Fruit fly (Drosophila melanogaster) whole organism, prepupa: ENCODE results near the gene CG13901.

Experiments
- Blimp-1 ChIP-seq: fragments of 200-800 bp; sonication (Bioruptor generic); optimal IDR thresholded peaks from 3 replicates; lab custom pipeline; 2017; ENCODE audit warnings: missing biosample characterization, missing genetic modification characterization, mild to moderate bottlenecking, moderate library complexity, missing genetic modification reagents
- CG10631 ChIP-seq: fragments of 200-800 bp; sonication (Bioruptor generic); optimal IDR thresholded peaks from 2 replicates; lab custom pipeline; 2016; ENCODE audit warnings: missing biosample characterization, missing genetic modification characterization
- CG10669 ChIP-seq: fragments of 200-800 bp; sonication (Bioruptor generic); optimal IDR thresholded peaks from 3 replicates; lab custom pipeline; 2018; ENCODE audit warnings: missing biosample characterization, mild to moderate bottlenecking, missing genetic modification characterization, moderate library complexity
- CG11294 ChIP-seq: fragments of 200-800 bp; sonication (Bioruptor generic); IDR thresholded peaks from 2 replicates; pipeline ENCODE4 v1.3.6; 2022; ENCODE audit warnings: missing biosample characterization, missing genetic modification characterization
- CG11762 ChIP-seq: fragments of 200-800 bp; sonication (Bioruptor generic); optimal IDR thresholded peaks from 3 replicates; lab custom pipeline; 2016; ENCODE audit warnings: missing biosample characterization, missing genetic modification characterization; ENCODE audit not compliant: insufficient read depth
- CG11902 ChIP-seq: fragments of 200-800 bp; sonication (Bioruptor generic); optimal IDR thresholded peaks from 3 replicates; lab custom pipeline; 2016; ENCODE audit warnings: missing biosample characterization, missing genetic modification characterization
- CG15336 ChIP-seq: fragments of 200-800 bp; sonication (Bioruptor generic); IDR thresholded peaks from 2 replicates; pipeline ENCODE4 v1.3.6; 2022; ENCODE audit warnings: missing biosample characterization, missing genetic modification characterization
- CG1621 ChIP-seq: fragments of 200-800 bp; sonication (Bioruptor generic); optimal IDR thresholded peaks from 3 replicates; lab custom pipeline; 2018; ENCODE audit warnings: missing biosample characterization, mild to moderate bottlenecking, missing genetic modification characterization
- CG31627 ChIP-seq: fragments of 200-800 bp; sonication (Bioruptor generic); optimal IDR thresholded peaks from 3 replicates; lab custom pipeline; 2016; ENCODE audit warnings: missing biosample characterization, missing genetic modification characterization
- CG34406 ChIP-seq: fragments of 200-800 bp; sonication (Bioruptor generic); optimal IDR thresholded peaks from 3 replicates; lab custom pipeline; 2016; ENCODE audit warnings: missing biosample characterization, missing genetic modification characterization
- CG3919 ChIP-seq: fragments of 200-800 bp; sonication (Bioruptor generic); optimal IDR thresholded peaks from 3 replicates; lab custom pipeline; 2016; ENCODE audit warnings: missing biosample characterization, missing genetic modification characterization
- CG4318 ChIP-seq: fragments of 200-800 bp; sonication (Bioruptor generic); optimal IDR thresholded peaks from 3 replicates; lab custom pipeline; 2017; ENCODE audit warnings: missing biosample characterization, mild to moderate bottlenecking, missing genetic modification characterization
- CG6163 ChIP-seq: fragments of 200-800 bp; sonication (Bioruptor generic); IDR thresholded peaks from 3 replicates; pipeline ENCODE4 v1.3.6; 2022; ENCODE audit warnings: missing biosample characterization, missing genetic modification characterization
- CG6276 ChIP-seq: fragments of 200-800 bp; sonication (Bioruptor generic); optimal IDR thresholded peaks from 2 replicates; lab custom pipeline; 2017; ENCODE audit warnings: missing biosample characterization, mild to moderate bottlenecking, missing genetic modification characterization
- CG6792 ChIP-seq: fragments of 200-800 bp; sonication (Bioruptor generic); optimal IDR thresholded peaks from 3 replicates; lab custom pipeline; 2016; ENCODE audit warnings: missing biosample characterization, missing genetic modification characterization
- CG6808 ChIP-seq: fragments of 200-800 bp; sonication (Bioruptor generic); optimal IDR thresholded peaks from 3 replicates; lab custom pipeline; 2017; ENCODE audit warnings: missing biosample characterization, missing genetic modification characterization, mild to moderate bottlenecking, moderate library complexity, missing genetic modification reagents
- CG6854 ChIP-seq: fragments of 200-800 bp; sonication (Bioruptor generic); optimal IDR thresholded peaks from 2 replicates; lab custom pipeline; 2017; ENCODE audit warnings: missing biosample characterization, mild to moderate bottlenecking, missing genetic modification characterization
- CG7368 ChIP-seq: fragments of 200-800 bp; sonication (Bioruptor generic); optimal IDR thresholded peaks from 3 replicates; lab custom pipeline; 2016; ENCODE audit warnings: missing biosample characterization, missing genetic modification characterization
- CG8319 ChIP-seq: fragments of 200-800 bp; sonication (Bioruptor generic); optimal IDR thresholded peaks from 3 replicates; lab custom pipeline; 2016; ENCODE audit warnings: missing biosample characterization, missing genetic modification characterization
- CG8632 ChIP-seq: fragments of 200-800 bp; sonication (Bioruptor generic); optimal IDR thresholded peaks from 3 replicates; lab custom pipeline; 2016; ENCODE audit warnings: missing biosample characterization, missing genetic modification characterization
- CG9139 ChIP-seq: fragments of 200-800 bp; sonication (Bioruptor generic); optimal IDR thresholded peaks from 3 replicates; lab custom pipeline; 2017; ENCODE audit warnings: missing biosample characterization, mild to moderate bottlenecking, missing genetic modification characterization
- Eip75B ChIP-seq: fragments of 200-800 bp; sonication (Bioruptor generic); optimal IDR thresholded peaks from 3 replicates; lab custom pipeline; 2016; ENCODE audit warnings: missing biosample characterization, missing genetic modification characterization
- Eip78C ChIP-seq: fragments of 200-800 bp; sonication (Bioruptor generic); peaks from one replicate; lab custom pipeline; 2016; ENCODE audit warnings: missing biosample characterization, missing genetic modification characterization
- Eip93F ChIP-seq: fragments of 200-800 bp; sonication (Bioruptor generic); optimal IDR thresholded peaks from 2 replicates; lab custom pipeline; 2016; ENCODE audit warnings: missing biosample characterization, mild to moderate bottlenecking, missing genetic modification characterization
- Ets96B ChIP-seq: fragments of 200-800 bp; optimal IDR thresholded peaks from 2 replicates; lab custom pipeline; 2019; ENCODE audit warnings: missing biosample characterization, mild to moderate bottlenecking, missing genetic modification characterization, moderate library complexity
- Hr39 ChIP-seq: fragments of 200-800 bp; sonication (Bioruptor generic); optimal IDR thresholded peaks from 2 replicates; lab custom pipeline; 2016; ENCODE audit warnings: missing biosample characterization, missing genetic modification characterization
- Hr4 ChIP-seq: fragments of 200-800 bp; sonication (Bioruptor generic); optimal IDR thresholded peaks from 3 replicates; lab custom pipeline; 2016; ENCODE audit warnings: missing biosample characterization, missing genetic modification characterization
- Lpt ChIP-seq: fragments of 200-800 bp; sonication (Bioruptor generic); optimal IDR thresholded peaks from 3 replicates; lab custom pipeline; 2016; ENCODE audit warnings: missing biosample characterization, missing genetic modification characterization
- Met ChIP-seq: fragments of 200-800 bp; sonication (Bioruptor generic); optimal IDR thresholded peaks from 3 replicates; lab custom pipeline; 2016; ENCODE audit warnings: missing biosample characterization, missing genetic modification characterization
- OdsH ChIP-seq: fragments of 200-800 bp; sonication (Bioruptor generic); optimal IDR thresholded peaks from 3 replicates; lab custom pipeline; 2016; ENCODE audit warnings: missing biosample characterization, missing genetic modification characterization
- Smox ChIP-seq: fragments of 200-800 bp; sonication (Bioruptor generic); optimal IDR thresholded peaks from 3 replicates; lab custom pipeline; 2016; ENCODE audit warnings: missing biosample characterization, missing genetic modification characterization
- Sox102F ChIP-seq: fragments of 200-800 bp; sonication (Bioruptor generic); optimal IDR thresholded peaks from 2 replicates; lab custom pipeline; 2016; ENCODE audit warnings: missing biosample characterization, mild to moderate bottlenecking, missing genetic modification characterization
- Sox15 ChIP-seq: fragments of 200-800 bp; sonication (Bioruptor generic); optimal IDR thresholded peaks from 3 replicates; lab custom pipeline; 2016; ENCODE audit warnings: missing biosample characterization, missing genetic modification characterization
- acj6 ChIP-seq: fragments of 200-800 bp; sonication (Bioruptor generic); optimal IDR thresholded peaks from 3 replicates; lab custom pipeline; 2016; ENCODE audit warnings: missing biosample characterization, missing genetic modification characterization
- cyc ChIP-seq: fragments of 200-800 bp; sonication (Bioruptor generic); optimal IDR thresholded peaks from 3 replicates; lab custom pipeline; 2016; ENCODE audit warnings: missing biosample characterization, missing genetic modification characterization
- eg ChIP-seq: fragments of 200-800 bp; sonication (Bioruptor generic); IDR thresholded peaks from 3 replicates; pipeline ENCODE4 v1.3.6; 2022; ENCODE audit warnings: missing biosample characterization, missing genetic modification characterization
- esn ChIP-seq: fragments of 200-800 bp; sonication (Bioruptor generic); optimal IDR thresholded peaks from 2 replicates; lab custom pipeline; 2016; ENCODE audit warnings: missing biosample characterization, mild to moderate bottlenecking, missing genetic modification characterization, moderate library complexity
- fd59A ChIP-seq: fragments of 200-800 bp; sonication (Bioruptor generic); optimal IDR thresholded peaks from 2 replicates; lab custom pipeline; 2017; ENCODE audit warnings: missing biosample characterization, mild to moderate bottlenecking, missing genetic modification characterization, missing genetic modification reagents
- fd85E ChIP-seq: fragments of 200-800 bp; sonication (Bioruptor generic); optimal IDR thresholded peaks from 3 replicates; lab custom pipeline; 2016; ENCODE audit warnings: missing biosample characterization, missing genetic modification characterization
- fkh ChIP-seq: fragments of 200-800 bp; sonication (Bioruptor generic); optimal IDR thresholded peaks from 3 replicates; lab custom pipeline; 2017; ENCODE audit warnings: missing biosample characterization, mild to moderate bottlenecking, missing genetic modification characterization, moderate library complexity
- net ChIP-seq: fragments of 200-800 bp; sonication (Bioruptor generic); optimal IDR thresholded peaks from 3 replicates; lab custom pipeline; 2016; ENCODE audit warnings: missing biosample characterization, missing genetic modification characterization
- salr ChIP-seq, 2 experiments: fragments of 200-800 bp; sonication (Bioruptor generic); optimal IDR thresholded peaks; 3 replicates each; lab custom pipeline; 2016 to 2018; ENCODE audit warnings: missing biosample characterization in 2 of 2, missing genetic modification characterization in 2 of 2, mild to moderate bottlenecking in 1 of 2
- spab ChIP-seq: fragments of 200-800 bp; sonication (Bioruptor generic); optimal IDR thresholded peaks from 2 replicates; lab custom pipeline; 2017; ENCODE audit warnings: missing biosample characterization, mild to moderate bottlenecking, missing genetic modification characterization, missing genetic modification reagents
- svp ChIP-seq: fragments of 200-800 bp; sonication (Bioruptor generic); peaks from one replicate; lab custom pipeline; 2016; ENCODE audit warnings: missing biosample characterization, missing genetic modification characterization
- topi ChIP-seq: fragments of 200-800 bp; sonication (Bioruptor generic); optimal IDR thresholded peaks from 3 replicates; lab custom pipeline; 2016; ENCODE audit warnings: missing biosample characterization, missing genetic modification characterization

CG13901 gene

DNA sequence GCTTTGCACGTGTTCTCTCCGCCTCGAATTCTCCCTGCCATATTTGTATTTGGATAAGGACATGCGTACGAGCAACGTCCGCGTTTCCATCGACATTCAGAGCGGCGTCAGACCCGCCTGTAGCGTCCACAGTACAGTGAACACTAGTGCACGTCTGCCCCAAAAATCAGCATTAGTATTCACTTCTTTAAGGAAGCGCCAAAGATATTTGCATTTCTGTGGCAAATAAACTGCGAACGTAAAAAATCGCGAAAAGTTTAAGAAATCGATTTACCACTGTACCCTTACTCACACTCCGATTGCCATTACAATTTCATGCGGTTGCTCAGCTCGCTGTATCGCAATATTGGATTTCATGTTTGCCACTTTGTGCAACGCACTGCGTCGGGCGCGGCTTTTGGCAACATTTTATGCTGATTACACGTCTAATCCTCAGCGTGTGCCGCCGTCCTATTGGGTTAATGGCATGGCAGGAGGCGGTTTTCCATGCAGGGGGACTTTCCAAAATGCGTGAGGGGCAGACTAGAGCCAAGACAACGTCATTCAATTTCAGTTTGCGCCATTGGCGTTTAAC is 34.8 kb downstream of the CG13901 start (continued):
- TF ChIP-seq CG15336, result peak; percentile 95
- TF ChIP-seq Hr39, result peak; percentile 99
- peak; percentile 99 for TF ChIP-seq Sox102F (GFP tag; lab: Kevin White, UChicago)
- TF ChIP-seq fkh (GFP tag; lab: Kevin White, UChicago), result peak; percentile 34
- TF ChIP-seq CG8632 (GFP tag; lab: Kevin White, UChicago), result peak; percentile 94
- TF ChIP-seq CG10669 (GFP tag; lab: Kevin White, UChicago), result peak; percentile 94
- TF ChIP-seq CG4318, result peak; percentile 86
- peak; percentile 99 for TF ChIP-seq CG31627 (GFP tag; lab: Kevin White, UChicago)
- TF ChIP-seq Sox15 (GFP tag; lab: Kevin White, UChicago), result peak; percentile 96
- peak; percentile 95 for TF ChIP-seq net (GFP tag; lab: Kevin White, UChicago)
- TF ChIP-seq CG11902, result peak; percentile 97
- peak; percentile 97 for TF ChIP-seq CG10631
- peak; percentile 91 for TF ChIP-seq Lpt (GFP tag; lab: Kevin White, UChicago)
- peak; percentile 96 for TF ChIP-seq Eip75B
- TF ChIP-seq CG6163 (GFP tag; lab: Robert Waterston, UW), result peak; percentile 99
- peak; percentile 94 for TF ChIP-seq Ets96B (tag; lab: Kevin White, UChicago)
- peak; percentile 99 for TF ChIP-seq svp (GFP tag; lab: Kevin White, UChicago)
- TF ChIP-seq esn (GFP tag; lab: Kevin White, UChicago), result peak; percentile 99
- peak; percentile 97 for TF ChIP-seq eg (GFP tag; lab: Robert Waterston, UW)
- peak; percentile 91 for TF ChIP-seq CG11294 (GFP tag; lab: Robert Waterston, UW)
- TF ChIP-seq OdsH (GFP tag; lab: Kevin White, UChicago), result peak; percentile 97

dm6 chr3L:801860-802462 is 35.7 kb downstream of the CG13901 start:
- peak; percentile 64 for TF ChIP-seq CG8632 (GFP tag; lab: Kevin White, UChicago)
- peak; percentile 81 for TF ChIP-seq acj6 (GFP tag; lab: Kevin White, UChicago)
- TF ChIP-seq CG6854 (GFP tag; lab: Kevin White, UChicago), result peak; percentile 64
- peak; percentile 50 for TF ChIP-seq Eip78C
- peak; percentile 67 for TF ChIP-seq CG6792
- TF ChIP-seq topi, result peak; percentile 83
- peak; percentile 75 for TF ChIP-seq CG34406
- TF ChIP-seq Lpt (GFP tag; lab: Kevin White, UChicago), result peak; percentile 24
- TF ChIP-seq spab, result peak; percentile 57
- peak; percentile 86 for TF ChIP-seq Met (GFP tag; lab: Kevin White, UChicago)
- peak; percentile 62 for TF ChIP-seq CG10631
- peak; percentile 65 for TF ChIP-seq Eip75B
- TF ChIP-seq Hr4 (GFP tag; lab: Kevin White, UChicago), result peak; percentile 72
- TF ChIP-seq CG6276, result peak; percentile 2
- TF ChIP-seq CG11902, result peak; percentile 71
- TF ChIP-seq Ets96B (tag; lab: Kevin White, UChicago), result peak; percentile 80
- TF ChIP-seq CG31627 (GFP tag; lab: Kevin White, UChicago), result peak; percentile 85
- peak; percentile 69 for TF ChIP-seq CG4318
- TF ChIP-seq CG9139 (GFP tag; lab: Kevin White, UChicago), result no peak
- TF ChIP-seq CG7368 (GFP tag; lab: Kevin White, UChicago), result peak; percentile 71
- peak; percentile 67 for TF ChIP-seq CG8319 (GFP tag; lab: Kevin White, UChicago)
- peak; percentile 59 for TF ChIP-seq net (GFP tag; lab: Kevin White, UChicago)
- peak; percentile 60 for TF ChIP-seq CG6808 (GFP tag; lab: Kevin White, UChicago)
- TF ChIP-seq CG1621 (tag; lab: Kevin White, UChicago), result peak; percentile 60
- peak; percentile 47 for TF ChIP-seq Blimp-1 (GFP tag; lab: Kevin White, UChicago)
- peak; percentile 54 for TF ChIP-seq fd59A (GFP tag; lab: Kevin White, UChicago)
- peak; percentile 56; the same call in 2 of the 3 replicates for TF ChIP-seq CG6163 (GFP tag; lab: Robert Waterston, UW)
- peak; percentile 54 for TF ChIP-seq CG11762 (GFP tag; lab: Kevin White, UChicago)
- peak; percentile 35 for TF ChIP-seq Eip93F
- peak; percentile 37 to 40 for TF ChIP-seq salr (GFP tag; optimal IDR thresholded peaks at IDR 0.05; lab: Kevin White, UChicago)
- peak; percentile 81 for TF ChIP-seq CG3919 (GFP tag; lab: Kevin White, UChicago)
- peak; percentile 61 for TF ChIP-seq Sox15 (GFP tag; lab: Kevin White, UChicago)
- TF ChIP-seq CG10669 (GFP tag; lab: Kevin White, UChicago), result peak; percentile 77
- TF ChIP-seq fd85E, result peak; percentile 37
- TF ChIP-seq CG15336, result peak; percentile 78
- peak; percentile 84 for TF ChIP-seq Smox (GFP tag; lab: Kevin White, UChicago)
- TF ChIP-seq CG11294 (GFP tag; lab: Robert Waterston, UW), result peak; percentile 54
- peak; percentile 84 for TF ChIP-seq Sox102F (GFP tag; lab: Kevin White, UChicago)
- TF ChIP-seq Hr39, result peak; percentile 83
- peak; percentile 85 for TF ChIP-seq cyc
- TF ChIP-seq OdsH (GFP tag; lab: Kevin White, UChicago), result peak; percentile 69
